Worm (Caenorhabditis elegans) whole organism, early embryonic: Measurements from ENCODE around the gene dpl-1.

Source experiments
- F13C5.2 ChIP-seq: sonication (generic microtip); optimal IDR thresholded peaks from 2 replicates; lab custom pipeline; 2017; ENCODE audit warnings: mild to moderate bottlenecking, missing genetic modification characterization, inconsistent platforms, missing compliant biosample characterization
- ama-1 ChIP-seq: fragments of 150-350 bp; optimal IDR thresholded peaks from 2 replicates; lab custom pipeline; 2014
- ceh-36 ChIP-seq: sonication (generic microtip); optimal IDR thresholded peaks from 2 replicates; lab custom pipeline; 2016; ENCODE audit warnings: missing genetic modification characterization, inconsistent platforms, missing compliant biosample characterization
- hmbx-1 ChIP-seq: sonication (generic microtip); optimal IDR thresholded peaks from 2 replicates; lab custom pipeline; 2016; ENCODE audit warnings: mild to moderate bottlenecking, missing genetic modification characterization, missing compliant biosample characterization
- hnd-1 ChIP-seq: sonication (generic microtip); optimal IDR thresholded peaks from 2 replicates; lab custom pipeline; 2016; ENCODE audit warnings: missing genetic modification characterization, missing compliant biosample characterization
- sea-1 ChIP-seq: fragments of 200-800 bp; sonication (Bioruptor generic); conservative IDR thresholded peaks from 2 replicates; pipeline ENCODE4 v1.3.6; 2022; ENCODE audit warnings: missing genetic modification characterization, missing compliant biosample characterization

ce11 chrII:9188380-9188779 lies 18.7 kb downstream of the dpl-1 start, which contains the start of gene sym-2:
- TF ChIP-seq ceh-36 (tag; lab: Kevin White, UChicago) (no peak), sea-1 (GFP tag; lab: Robert Waterston, UW) (no peak), ama-1 (lab: Kevin White, UChicago) (no peak), F13C5.2 (no peak), hmbx-1 (tag; lab: Kevin White, UChicago) (no peak), hnd-1 (no peak)
